Worm (Caenorhabditis elegans): ENCODE measurements around the gene rfc-1.

DNA sequence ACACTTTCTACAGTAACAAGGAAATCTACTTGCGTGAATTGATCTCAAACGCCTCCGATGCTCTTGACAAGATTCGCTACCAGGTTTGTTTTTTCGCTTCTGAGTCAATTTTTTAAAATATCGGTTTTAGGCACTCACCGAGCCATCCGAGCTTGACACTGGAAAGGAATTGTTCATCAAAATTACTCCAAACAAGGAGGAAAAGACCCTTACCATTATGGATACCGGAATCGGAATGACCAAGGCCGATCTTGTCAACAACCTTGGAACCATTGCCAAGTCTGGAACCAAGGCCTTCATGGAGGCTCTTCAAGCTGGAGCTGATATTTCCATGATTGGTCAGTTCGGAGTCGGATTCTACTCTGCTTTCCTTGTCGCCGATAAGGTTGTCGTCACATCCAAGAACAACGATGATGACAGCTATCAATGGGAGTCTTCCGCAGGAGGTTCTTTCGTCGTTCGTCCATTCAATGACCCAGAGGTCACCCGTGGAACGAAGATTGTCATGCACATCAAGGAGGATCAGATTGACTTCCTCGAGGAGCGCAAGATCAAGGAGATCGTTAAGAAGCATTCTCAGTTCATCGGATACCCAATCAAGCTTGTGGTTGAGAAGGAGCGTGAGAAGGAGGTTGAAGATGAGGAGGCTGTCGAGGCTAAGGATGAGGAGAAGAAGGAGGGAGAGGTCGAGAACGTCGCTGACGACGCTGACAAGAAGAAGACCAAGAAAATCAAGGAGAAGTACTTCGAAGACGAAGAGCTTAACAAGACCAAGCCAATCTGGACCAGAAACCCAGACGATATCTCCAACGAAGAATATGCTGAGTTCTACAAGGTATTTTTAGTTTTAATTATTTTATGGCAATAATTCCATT lies 40.7 kb upstream of the rfc-1 start:
- TF ChIP-seq ztf-23 (GFP tag; IDR thresholded peaks at IDR 0.05) (no peak), klf-2 (GFP tag; conservative IDR thresholded peaks at IDR 0.05) (no peak), med-1 (GFP tag; optimal IDR thresholded peaks at IDR 0.05; ENCODE audit: insufficient read depth) (no peak), flt-1 (GFP tag; IDR thresholded peaks at IDR 0.05) (no peak), T22C8.4 (GFP tag; IDR thresholded peaks at IDR 0.05) (no peak), cog-1 (tag; optimal IDR thresholded peaks at IDR 0.05) (no peak), ztf-29 (GFP tag; IDR thresholded peaks at IDR 0.05) (no peak)
